Fruit fly (Drosophila melanogaster) whole organism, embryonic: Measurements from ENCODE around the gene Nf-YC.

ENCODE experiments used
- Ada2b ChIP-seq: fragments of 200-800 bp; sonication (Bioruptor generic); IDR thresholded peaks from 2 replicates; pipeline ENCODE4 v1.3.6; 2022; ENCODE audit warnings: missing biosample characterization, missing genetic modification characterization
- Asciz ChIP-seq: fragments of 200-800 bp; sonication (Bioruptor generic); optimal IDR thresholded peaks from 2 replicates; lab custom pipeline; 2017; ENCODE audit warnings: missing biosample characterization, mild to moderate bottlenecking, missing genetic modification characterization, missing genetic modification reagents
- B-H2 ChIP-seq: fragments of 200-800 bp; sonication (Bioruptor generic); optimal IDR thresholded peaks from 2 replicates; lab custom pipeline; 2018; ENCODE audit warnings: missing biosample characterization, mild to moderate bottlenecking, missing genetic modification characterization
- BEAF-32 ChIP-seq: fragments of 200-800 bp; sonication (Bioruptor generic); optimal IDR thresholded peaks from 3 replicates; lab custom pipeline; 2017; ENCODE audit warnings: missing biosample characterization, missing genetic modification characterization, mild to moderate bottlenecking, moderate library complexity, missing genetic modification reagents
- BtbVII ChIP-seq: fragments of 200-800 bp; sonication (Bioruptor generic); optimal IDR thresholded peaks from 3 replicates; lab custom pipeline; 2017; ENCODE audit warnings: missing biosample characterization, mild to moderate bottlenecking, missing genetic modification characterization
- CG1024 ChIP-seq: fragments of 200-800 bp; sonication (Bioruptor generic); IDR thresholded peaks from 2 replicates; pipeline ENCODE4 v1.3.6; 2022; ENCODE audit warnings: missing biosample characterization, missing genetic modification characterization
- CG10565 ChIP-seq: fragments of 200-800 bp; sonication (Bioruptor generic); optimal IDR thresholded peaks from 3 replicates; lab custom pipeline; 2016; ENCODE audit warnings: missing biosample characterization, mild to moderate bottlenecking, missing genetic modification characterization
- CG1233 ChIP-seq: fragments of 200-800 bp; sonication (Bioruptor generic); optimal IDR thresholded peaks from 4 replicates; lab custom pipeline; 2018; ENCODE audit warnings: missing biosample characterization, mild to moderate bottlenecking, missing genetic modification characterization
- CG12769 ChIP-seq: fragments of 200-800 bp; sonication (Bioruptor generic); optimal IDR thresholded peaks from 2 replicates; lab custom pipeline; 2019; ENCODE audit warnings: missing biosample characterization, mild to moderate bottlenecking, missing genetic modification characterization, moderate library complexity
- CG14441 ChIP-seq: fragments of 200-800 bp; sonication (Bioruptor generic); IDR thresholded peaks from 2 replicates; pipeline ENCODE4 v1.3.6; 2022; ENCODE audit warnings: missing biosample characterization, missing genetic modification characterization
- CG17912 ChIP-seq: fragments of 200-800 bp; sonication (Bioruptor generic); optimal IDR thresholded peaks from 2 replicates; lab custom pipeline; 2018; ENCODE audit warnings: missing biosample characterization, mild to moderate bottlenecking, missing genetic modification characterization
- CG2678 ChIP-seq: fragments of 200-800 bp; sonication (Bioruptor generic); optimal IDR thresholded peaks from 3 replicates; lab custom pipeline; 2019; ENCODE audit warnings: missing biosample characterization, mild to moderate bottlenecking, missing genetic modification characterization, moderate library complexity
- CG32767 ChIP-seq: fragments of 200-800 bp; sonication (Bioruptor generic); IDR thresholded peaks from 2 replicates; pipeline ENCODE4 v1.3.6; 2022; ENCODE audit warnings: missing biosample characterization, missing genetic modification characterization
- CG33213 ChIP-seq: fragments of 200-800 bp; sonication (Bioruptor generic); optimal IDR thresholded peaks from 3 replicates; lab custom pipeline; 2016; ENCODE audit warnings: missing biosample characterization, missing genetic modification characterization
- CG43689 ChIP-seq: fragments of 200-800 bp; sonication (Bioruptor generic); IDR thresholded peaks from 2 replicates; pipeline ENCODE4 v1.3.6; 2022; ENCODE audit warnings: missing biosample characterization, missing genetic modification characterization
- CG5245 ChIP-seq: fragments of 200-800 bp; sonication (Bioruptor generic); optimal IDR thresholded peaks from 3 replicates; lab custom pipeline; 2016; ENCODE audit warnings: missing biosample characterization, missing genetic modification characterization
- CG6854 ChIP-seq: fragments of 200-800 bp; sonication (Bioruptor generic); optimal IDR thresholded peaks from 3 replicates; lab custom pipeline; 2017; ENCODE audit warnings: missing biosample characterization, mild to moderate bottlenecking, missing genetic modification characterization
- CG7963 ChIP-seq: fragments of 200-800 bp; sonication (Bioruptor generic); IDR thresholded peaks from 3 replicates; pipeline ENCODE4 v1.3.6; 2022; ENCODE audit warnings: missing biosample characterization, missing genetic modification characterization; ENCODE audit not compliant: partially characterized antibody
- CG8478 ChIP-seq: fragments of >200 bp; optimal IDR thresholded peaks from 2 replicates; lab custom pipeline; 2018
- CG9797 ChIP-seq: fragments of 200-800 bp; sonication (Bioruptor generic); optimal IDR thresholded peaks from 3 replicates; lab custom pipeline; 2018; ENCODE audit warnings: missing biosample characterization, mild to moderate bottlenecking, missing genetic modification characterization
- CG9876 ChIP-seq: fragments of 200-800 bp; sonication (Bioruptor generic); optimal IDR thresholded peaks from 2 replicates; lab custom pipeline; 2016; ENCODE audit warnings: missing biosample characterization, missing genetic modification characterization
- CTCF ChIP-seq: fragments of 200-800 bp; sonication (Bioruptor generic); optimal IDR thresholded peaks from 2 replicates; lab custom pipeline; 2017; ENCODE audit warnings: missing biosample characterization, mild to moderate bottlenecking, missing genetic modification characterization, moderate library complexity
- Drgx ChIP-seq: fragments of 200-800 bp; sonication (Bioruptor generic); IDR thresholded peaks from 2 replicates; pipeline ENCODE4 v1.3.6; 2022; ENCODE audit warnings: missing biosample characterization, missing genetic modification characterization
- Eip74EF ChIP-seq, 2 experiments: fragments of 200-800 bp in 1 of 2; fragments of >200 bp in 1 of 2; sonication (Bioruptor generic) in 1 of 2; optimal IDR thresholded peaks; 2 replicates each; lab custom pipeline; 2017 to 2019; ENCODE audit warnings: missing biosample characterization in 2 of 2, missing genetic modification characterization in 2 of 2, mild to moderate bottlenecking in 1 of 2, moderate library complexity in 1 of 2
- Ets97D ChIP-seq: fragments of 200-800 bp; sonication (Bioruptor generic); optimal IDR thresholded peaks from 3 replicates; lab custom pipeline; 2016; ENCODE audit warnings: missing biosample characterization, missing genetic modification characterization
- HLH4C ChIP-seq: fragments of 200-800 bp; sonication (Bioruptor generic); IDR thresholded peaks from 3 replicates; pipeline ENCODE4 v1.3.6; 2022; ENCODE audit warnings: missing biosample characterization, missing genetic modification characterization; ENCODE audit not compliant: partially characterized antibody
- Mes4 ChIP-seq: fragments of 200-800 bp; sonication (Bioruptor generic); optimal IDR thresholded peaks from 2 replicates; lab custom pipeline; 2016; ENCODE audit warnings: missing biosample characterization, missing genetic modification characterization
- NK7.1 ChIP-seq: fragments of 200-800 bp; sonication (Bioruptor generic); optimal IDR thresholded peaks from 3 replicates; lab custom pipeline; 2016; ENCODE audit warnings: missing biosample characterization, missing genetic modification characterization
- Nf-YA ChIP-seq: fragments of 200-800 bp; sonication (Bioruptor generic); IDR thresholded peaks from 2 replicates; pipeline ENCODE4 v1.3.6; 2022; ENCODE audit warnings: missing biosample characterization, missing genetic modification characterization
- Opbp ChIP-seq: fragments of 200-800 bp; sonication (Bioruptor generic); IDR thresholded peaks from 3 replicates; pipeline ENCODE4 v1.3.6; 2022; ENCODE audit warnings: missing biosample characterization, missing genetic modification characterization; ENCODE audit not compliant: partially characterized antibody
- PHDP ChIP-seq: fragments of 200-800 bp; sonication (Bioruptor generic); optimal IDR thresholded peaks from 3 replicates; lab custom pipeline; 2018; ENCODE audit warnings: missing biosample characterization, mild to moderate bottlenecking, missing genetic modification characterization, moderate library complexity
- Sox100B ChIP-seq: fragments of 200-800 bp; sonication (Bioruptor generic); optimal IDR thresholded peaks from 3 replicates; lab custom pipeline; 2018; ENCODE audit warnings: missing biosample characterization, mild to moderate bottlenecking, missing genetic modification characterization
- Sox102F ChIP-seq: fragments of 200-800 bp; sonication (Bioruptor generic); optimal IDR thresholded peaks from 2 replicates; lab custom pipeline; 2018; ENCODE audit warnings: missing biosample characterization, mild to moderate bottlenecking, missing genetic modification characterization, moderate library complexity
- Ssrp ChIP-seq: fragments of 200-800 bp; sonication (Bioruptor generic); optimal IDR thresholded peaks from 2 replicates; lab custom pipeline; 2018; ENCODE audit warnings: missing biosample characterization, mild to moderate bottlenecking, missing genetic modification characterization, moderate library complexity
- Usf ChIP-seq: fragments of 200-800 bp; sonication (Bioruptor generic); optimal IDR thresholded peaks from 2 replicates; lab custom pipeline; 2017; ENCODE audit warnings: missing genotype, missing biosample characterization, missing genetic modification characterization
- ac ChIP-seq: fragments of 200-800 bp; sonication (Bioruptor generic); optimal IDR thresholded peaks from 3 replicates; lab custom pipeline; 2017; ENCODE audit warnings: missing biosample characterization, mild to moderate bottlenecking, missing genetic modification characterization
- bowl ChIP-seq: fragments of 200-800 bp; sonication (Bioruptor generic); IDR thresholded peaks from 2 replicates; pipeline ENCODE4 v1.3.6; 2022; ENCODE audit warnings: missing biosample characterization, missing genetic modification characterization
- crp ChIP-seq, 2 experiments: fragments of 200-800 bp; sonication (Bioruptor generic); optimal IDR thresholded peaks; 2 replicates in 1 of 2; 3 replicates in 1 of 2; lab custom pipeline; 2017; ENCODE audit warnings: missing biosample characterization in 2 of 2, missing genetic modification characterization in 2 of 2, mild to moderate bottlenecking in 1 of 2, moderate library complexity in 1 of 2
- dmrt99B ChIP-seq: fragments of 200-800 bp; sonication (Bioruptor generic); optimal IDR thresholded peaks from 2 replicates; lab custom pipeline; 2018; ENCODE audit warnings: missing biosample characterization, mild to moderate bottlenecking, missing genetic modification characterization, moderate library complexity
- ems ChIP-seq: fragments of 200-800 bp; sonication (Bioruptor generic); optimal IDR thresholded peaks from 3 replicates; lab custom pipeline; 2016; ENCODE audit warnings: missing biosample characterization, missing genetic modification characterization
- hkb ChIP-seq, 2 experiments: fragments of 200-800 bp in 1 of 2; fragments of >200 bp in 1 of 2; sonication (Bioruptor generic) in 1 of 2; IDR thresholded peaks in 1 of 2; optimal IDR thresholded peaks in 1 of 2; 2 replicates each; pipeline versions ENCODE4 v1.3.6 to Lab custom; 2017 to 2022; ENCODE audit warnings: missing biosample characterization in 1 of 2, missing genetic modification characterization in 1 of 2
- jing ChIP-seq: fragments of 200-800 bp; sonication (Bioruptor generic); optimal IDR thresholded peaks from 2 replicates; lab custom pipeline; 2018; ENCODE audit warnings: missing biosample characterization, mild to moderate bottlenecking, missing genetic modification characterization
- ken ChIP-seq: fragments of 200-800 bp; sonication (Bioruptor generic); IDR thresholded peaks from 3 replicates; pipeline ENCODE4 v1.3.6; 2022; ENCODE audit warnings: missing biosample characterization, missing genetic modification characterization
- maf-S ChIP-seq: fragments of 200-800 bp; sonication (Bioruptor generic); optimal IDR thresholded peaks from 2 replicates; lab custom pipeline; 2016; ENCODE audit warnings: missing biosample characterization, missing genetic modification characterization
- nau ChIP-seq: fragments of 200-800 bp; sonication (Bioruptor generic); optimal IDR thresholded peaks from 3 replicates; lab custom pipeline; 2017; ENCODE audit warnings: missing biosample characterization, mild to moderate bottlenecking, missing genetic modification characterization, missing genetic modification reagents
- pita ChIP-seq: fragments of 200-800 bp; sonication (Bioruptor generic); optimal IDR thresholded peaks from 2 replicates; lab custom pipeline; 2017; ENCODE audit warnings: missing biosample characterization, mild to moderate bottlenecking, missing genetic modification characterization
- sima ChIP-seq: fragments of 200-800 bp; sonication (Bioruptor generic); optimal IDR thresholded peaks from 2 replicates; lab custom pipeline; 2016; ENCODE audit warnings: missing biosample characterization, missing genetic modification characterization
- so ChIP-seq: fragments of 200-800 bp; sonication (Bioruptor generic); IDR thresholded peaks from 3 replicates; pipeline ENCODE4 v1.3.6; 2022; ENCODE audit warnings: missing biosample characterization, missing genetic modification characterization
- tgo ChIP-seq: fragments of 200-800 bp; sonication (Bioruptor generic); IDR thresholded peaks from 3 replicates; pipeline ENCODE4 v1.3.6; 2022; ENCODE audit warnings: missing biosample characterization, missing genetic modification characterization

Gene Nf-YC

dm6 chrX:6804485-6805295 lies 16.0 kb downstream of the Nf-YC start (continued):
- TF ChIP-seq pita (GFP tag; lab: Kevin White, UChicago): no peak
- no peak for TF ChIP-seq CG12769
- TF ChIP-seq Asciz: peak; percentile 55
- TF ChIP-seq Opbp (GFP tag; lab: Robert Waterston, UW): no peak
- peak; percentile 60 for TF ChIP-seq Ssrp (tag; lab: Kevin White, UChicago)
- TF ChIP-seq sima (GFP tag; lab: Kevin White, UChicago): no peak
- TF ChIP-seq CTCF: no peak
- TF ChIP-seq NK7.1 (GFP tag; lab: Kevin White, UChicago): peak; percentile 40
- peak; percentile 51 for TF ChIP-seq Usf (GFP tag; lab: Kevin White, UChicago)
- peak; percentile 68 for TF ChIP-seq ems
- peak; percentile 84 for TF ChIP-seq so (GFP tag; lab: Robert Waterston, UW)
- TF ChIP-seq HLH4C (GFP tag; lab: Robert Waterston, UW): no peak
- no peak for TF ChIP-seq Sox100B (GFP tag; lab: Kevin White, UChicago)
- TF ChIP-seq ken: peak; percentile 93
- peak; percentile 30 for TF ChIP-seq ac (GFP tag; lab: Kevin White, UChicago)
- no peak for TF ChIP-seq nau
- peak; percentile 62 for TF ChIP-seq CG43689
- TF ChIP-seq CG9797 (GFP tag; lab: Kevin White, UChicago): no peak
- peak in 1 of 2 experiments; percentile 17 for TF ChIP-seq crp (GFP tag; optimal IDR thresholded peaks at IDR 0.05; lab: Kevin White, UChicago)
- peak; percentile 7 for TF ChIP-seq CG8478 (lab: Kevin White, UChicago)
- TF ChIP-seq CG7963 (GFP tag; lab: Robert Waterston, UW): no peak
- TF ChIP-seq PHDP (tag; lab: Kevin White, UChicago): peak; percentile 69
- no peak for TF ChIP-seq CG9876 (GFP tag; lab: Kevin White, UChicago)
- peak; percentile 88 for TF ChIP-seq CG14441 (GFP tag; lab: Robert Waterston, UW)
- TF ChIP-seq Drgx (GFP tag; lab: Robert Waterston, UW): peak; percentile 97
- peak; percentile 89 for TF ChIP-seq Ada2b (GFP tag; lab: Robert Waterston, UW)
- TF ChIP-seq tgo (GFP tag; lab: Robert Waterston, UW): peak; percentile 88
- peak; percentile 64 for TF ChIP-seq jing
- no peak for TF ChIP-seq CG17912 (GFP tag; lab: Kevin White, UChicago)
- TF ChIP-seq bowl (GFP tag; lab: Robert Waterston, UW): peak; percentile 61; the same call in 1 of the 2 replicates
- TF ChIP-seq CG32767 (GFP tag; lab: Robert Waterston, UW): peak; percentile 74
- peak; percentile 79 for TF ChIP-seq Nf-YA (GFP tag; lab: Robert Waterston, UW)
- peak; percentile 46 for TF ChIP-seq CG1233
- no peak for TF ChIP-seq maf-S
- peak; percentile 13 for TF ChIP-seq BtbVII (GFP tag; lab: Kevin White, UChicago)
- no peak for TF ChIP-seq CG10565 (GFP tag; lab: Kevin White, UChicago)
- TF ChIP-seq B-H2 (GFP tag; lab: Kevin White, UChicago): peak; percentile 37
- peak; percentile 53 for TF ChIP-seq CG6854 (GFP tag; lab: Kevin White, UChicago)
- TF ChIP-seq CG1024: peak; percentile 83
- no peak for TF ChIP-seq dmrt99B (tag; lab: Kevin White, UChicago)
- no peak for TF ChIP-seq Sox102F (GFP tag; lab: Kevin White, UChicago)
- TF ChIP-seq hkb (optimal IDR thresholded peaks at IDR 0.05; lab: Kevin White, UChicago): no peak
- peak; percentile 91 for TF ChIP-seq hkb (GFP tag; IDR thresholded peaks at IDR 0.05; lab: Robert Waterston, UW)
- TF ChIP-seq Mes4 (GFP tag; lab: Kevin White, UChicago): peak; percentile 64
- TF ChIP-seq CG5245 (GFP tag; lab: Kevin White, UChicago): peak; percentile 56
- peak; percentile 41 for TF ChIP-seq Ets97D (GFP tag; lab: Kevin White, UChicago)
- peak; percentile 56 for TF ChIP-seq CG33213
- TF ChIP-seq CG2678 (tag; lab: Kevin White, UChicago): no peak
- no peak for TF ChIP-seq BEAF-32 (GFP tag; lab: Kevin White, UChicago)
- no peak for TF ChIP-seq Eip74EF (GFP tag; optimal IDR thresholded peaks at IDR 0.05; lab: Kevin White, UChicago)
